Worm (Caenorhabditis elegans): ENCODE results near the gene shk-1.

ce11 chrII:9713083-9713482, 44.9 kb upstream of the shk-1 start:
- TF ChIP-seq snpc-4 (tag; optimal IDR thresholded peaks at IDR 0.05) (no peak), zfp-3 (GFP tag; conservative IDR thresholded peaks at IDR 0.05) (no peak), unc-62 (GFP tag; optimal IDR thresholded peaks at IDR 0.05 in 1 of 2) (no peak), unc-62 (tag; optimal IDR thresholded peaks at IDR 0.05) (no peak), nhr-28 (tag; optimal IDR thresholded peaks at IDR 0.05) (no peak), fkh-10 (GFP tag; optimal IDR thresholded peaks at IDR 0.05) (no peak), lin-13 (GFP tag; optimal IDR thresholded peaks at IDR 0.05) (no peak), mdt-29 (GFP tag; IDR thresholded peaks at IDR 0.05) (no peak), pha-4 (GFP tag; IDR thresholded peaks at IDR 0.05) (peak; percentile 58; the same call in 1 of the 2 replicates), pha-4 (tag; optimal IDR thresholded peaks at IDR 0.05) (no peak), hlh-30 (tag; optimal IDR thresholded peaks at IDR 0.05; ENCODE audit: insufficient read depth) (peak; percentile 36), pqm-1 (tag; optimal IDR thresholded peaks at IDR 0.05) (no peak), R02D3.7 (tag; optimal IDR thresholded peaks at IDR 0.05) (no peak), php-3 (GFP tag; IDR thresholded peaks at IDR 0.05) (no peak), dmd-6 (GFP tag; IDR thresholded peaks at IDR 0.05) (peak; percentile 27; the same call in 1 of the 2 replicates)

Data from whole organism, L4 larva.